Worm (Caenorhabditis elegans) whole organism, young adult: Measurements from ENCODE around the gene rde-11.

Experiments
- F52B5.7 ChIP-seq: sonication (generic microtip); optimal IDR thresholded peaks from 2 replicates; lab custom pipeline; 2016; ENCODE audit warnings: mild to moderate bottlenecking, missing genetic modification characterization, missing compliant biosample characterization
- Y79H2A.3 ChIP-seq: fragments of 200-800 bp; sonication (Bioruptor generic); conservative IDR thresholded peaks from 2 replicates; pipeline ENCODE4 v1.3.6; 2022; ENCODE audit warnings: missing genetic modification reagents, missing genetic modification characterization, missing compliant biosample characterization

DNA sequence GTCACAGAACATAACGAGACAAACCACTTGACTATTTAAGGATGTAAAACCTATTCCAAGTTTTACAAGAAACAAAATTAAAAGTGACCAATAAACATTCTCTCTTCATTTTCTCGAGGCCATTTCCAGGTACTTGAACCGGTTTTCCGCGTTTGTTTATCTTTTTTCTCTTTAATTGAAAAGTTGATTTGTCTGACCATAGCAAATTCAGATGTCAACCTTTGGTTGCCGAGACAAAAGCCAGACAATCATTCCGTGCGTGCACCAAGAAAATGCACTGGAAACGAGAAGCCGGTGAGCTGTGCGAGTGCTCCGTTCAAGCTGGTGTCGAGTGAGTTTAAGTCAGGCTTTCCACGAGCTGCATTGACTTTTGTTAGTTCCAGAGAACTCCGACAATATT is 22.9 kb upstream of the rde-11 start:
- TF ChIP-seq Y79H2A.3 (GFP tag; lab: Robert Waterston, UW) = no peak
- TF ChIP-seq F52B5.7 (tag; lab: Kevin White, UChicago) = no peak
